Worm (Caenorhabditis elegans) whole organism, L3 larva: Measurements from ENCODE around the gene ser-2.

Experiments
- aly-2 ChIP-seq: fragments of 150-350 bp; optimal IDR thresholded peaks from 2 replicates; lab custom pipeline; 2014; ENCODE audit warnings: missing biosample characterization, missing genetic modification characterization
- pqm-1 ChIP-seq: fragments of 150-350 bp; optimal IDR thresholded peaks from 2 replicates; lab custom pipeline; 2017; ENCODE audit warnings: missing biosample characterization, missing genetic modification characterization, inconsistent platforms
- unc-62 ChIP-seq: fragments of 150-350 bp; sonication (generic microtip); optimal IDR thresholded peaks from 4 replicates; lab custom pipeline; 2014; ENCODE audit warnings: missing biosample characterization, missing genetic modification reagents, missing genetic modification characterization

DNA sequence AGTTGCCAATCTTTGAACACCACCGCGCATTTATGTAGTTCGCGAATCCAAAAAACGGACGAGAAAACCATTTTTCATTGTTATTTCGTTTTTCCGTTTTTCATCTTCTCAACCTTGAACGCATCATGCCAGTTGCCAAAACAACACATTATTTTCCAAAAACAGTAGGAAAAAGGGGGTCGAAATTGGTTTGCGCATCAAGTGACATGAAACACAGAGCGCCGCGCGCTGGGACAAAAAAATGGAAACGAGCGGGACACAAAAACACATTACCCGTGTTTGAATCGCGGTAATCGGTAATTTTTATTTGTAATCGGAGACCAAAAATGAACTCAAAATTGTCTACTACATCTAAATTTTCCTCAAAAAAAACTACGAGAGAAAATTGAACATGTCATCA, 33.6 kb upstream of the ser-2 start:
- TF ChIP-seq aly-2 (tag; lab: Kevin White, UChicago): no peak
- TF ChIP-seq unc-62 (GFP tag; lab: Kevin White, UChicago): no peak
- TF ChIP-seq pqm-1: no peak
